Fruit fly (Drosophila melanogaster) whole organism, embryonic: ENCODE results near the gene SP555.

ENCODE experiments used
- Abd-B ChIP-seq: fragments of 200-800 bp; sonication (Bioruptor generic); optimal IDR thresholded peaks from 2 replicates; lab custom pipeline; 2018; ENCODE audit warnings: missing biosample characterization, mild to moderate bottlenecking, missing genetic modification characterization, moderate library complexity
- Asciz ChIP-seq: fragments of 200-800 bp; sonication (Bioruptor generic); optimal IDR thresholded peaks from 2 replicates; lab custom pipeline; 2017; ENCODE audit warnings: missing biosample characterization, mild to moderate bottlenecking, missing genetic modification characterization, missing genetic modification reagents
- CG10209 ChIP-seq: fragments of 200-800 bp; sonication (Bioruptor generic); optimal IDR thresholded peaks from 3 replicates; lab custom pipeline; 2017; ENCODE audit warnings: missing biosample characterization, mild to moderate bottlenecking, missing genetic modification characterization, missing genetic modification reagents
- CG10267 ChIP-seq: fragments of 200-800 bp; sonication (Bioruptor generic); optimal IDR thresholded peaks from 2 replicates; lab custom pipeline; 2018; ENCODE audit warnings: missing biosample characterization, mild to moderate bottlenecking, missing genetic modification characterization, moderate library complexity
- CG11093 ChIP-seq: fragments of 200-800 bp; sonication (Bioruptor generic); IDR thresholded peaks from 3 replicates; pipeline ENCODE4 v1.3.6; 2022; ENCODE audit warnings: missing biosample characterization, missing genetic modification characterization
- CG12769 ChIP-seq: fragments of 200-800 bp; sonication (Bioruptor generic); optimal IDR thresholded peaks from 2 replicates; lab custom pipeline; 2019; ENCODE audit warnings: missing biosample characterization, mild to moderate bottlenecking, missing genetic modification characterization, moderate library complexity
- CG12942 ChIP-seq: fragments of 200-800 bp; sonication (Bioruptor generic); optimal IDR thresholded peaks from 3 replicates; lab custom pipeline; 2016; ENCODE audit warnings: missing biosample characterization, missing genetic modification characterization
- CG15479 ChIP-seq: fragments of 200-800 bp; sonication (Bioruptor generic); optimal IDR thresholded peaks from 3 replicates; lab custom pipeline; 2019; ENCODE audit warnings: missing biosample characterization, mild to moderate bottlenecking, missing genetic modification characterization, moderate library complexity
- CG2712 ChIP-seq: fragments of 200-800 bp; optimal IDR thresholded peaks from 3 replicates; lab custom pipeline; 2019; ENCODE audit warnings: missing biosample characterization, mild to moderate bottlenecking, missing genetic modification characterization, moderate library complexity
- CG6854 ChIP-seq: fragments of 200-800 bp; sonication (Bioruptor generic); optimal IDR thresholded peaks from 3 replicates; lab custom pipeline; 2017; ENCODE audit warnings: missing biosample characterization, mild to moderate bottlenecking, missing genetic modification characterization
- CG7839 ChIP-seq: fragments of 200-800 bp; sonication (Bioruptor generic); optimal IDR thresholded peaks from 3 replicates; lab custom pipeline; 2018; ENCODE audit warnings: missing biosample characterization, mild to moderate bottlenecking, missing genetic modification characterization, moderate library complexity
- CG7963 ChIP-seq: fragments of 200-800 bp; sonication (Bioruptor generic); IDR thresholded peaks from 3 replicates; pipeline ENCODE4 v1.3.6; 2022; ENCODE audit warnings: missing biosample characterization, missing genetic modification characterization; ENCODE audit not compliant: partially characterized antibody
- CG8924 ChIP-seq: fragments of 200-800 bp; optimal IDR thresholded peaks from 3 replicates; lab custom pipeline; 2019; ENCODE audit warnings: missing biosample characterization, mild to moderate bottlenecking, missing genetic modification characterization, moderate library complexity
- CG9932 ChIP-seq: fragments of 200-800 bp; sonication (Bioruptor generic); IDR thresholded peaks from 2 replicates; pipeline ENCODE4 v1.3.6; 2022; ENCODE audit warnings: missing biosample characterization, missing genetic modification characterization
- D19B ChIP-seq: fragments of 200-800 bp; sonication (Bioruptor generic); optimal IDR thresholded peaks from 2 replicates; lab custom pipeline; 2017; ENCODE audit warnings: missing biosample characterization, mild to moderate bottlenecking, missing genetic modification characterization
- Dek ChIP-seq: fragments of 200-800 bp; sonication (Bioruptor generic); optimal IDR thresholded peaks from 3 replicates; lab custom pipeline; 2019; ENCODE audit warnings: missing biosample characterization, mild to moderate bottlenecking, missing genetic modification characterization, moderate library complexity
- Fer1 ChIP-seq: fragments of 200-800 bp; sonication (Bioruptor generic); optimal IDR thresholded peaks from 2 replicates; lab custom pipeline; 2017; ENCODE audit warnings: missing biosample characterization, mild to moderate bottlenecking, missing genetic modification characterization
- HHEX ChIP-seq: fragments of 200-800 bp; sonication (Bioruptor generic); optimal IDR thresholded peaks from 3 replicates; lab custom pipeline; 2017; ENCODE audit warnings: missing biosample characterization, mild to moderate bottlenecking, missing genetic modification characterization, missing genetic modification reagents
- HLH54F ChIP-seq: fragments of 200-800 bp; sonication (Bioruptor generic); optimal IDR thresholded peaks from 3 replicates; lab custom pipeline; 2016; ENCODE audit warnings: missing biosample characterization, missing genetic modification characterization
- Hmr ChIP-seq: fragments of 200-800 bp; sonication (Bioruptor generic); optimal IDR thresholded peaks from 3 replicates; lab custom pipeline; 2017; ENCODE audit warnings: mild to moderate bottlenecking, missing biosample characterization, missing genetic modification reagents, missing genetic modification characterization
- Hr51 ChIP-seq, 2 experiments: fragments of 200-800 bp; sonication (Bioruptor generic); optimal IDR thresholded peaks; 2 replicates in 1 of 2; 3 replicates in 1 of 2; lab custom pipeline; 2016 to 2018; ENCODE audit warnings: missing biosample characterization in 2 of 2, missing genetic modification characterization in 2 of 2, mild to moderate bottlenecking in 1 of 2, moderate library complexity in 1 of 2
- PHDP ChIP-seq: fragments of 200-800 bp; sonication (Bioruptor generic); optimal IDR thresholded peaks from 3 replicates; lab custom pipeline; 2018; ENCODE audit warnings: missing biosample characterization, mild to moderate bottlenecking, missing genetic modification characterization, moderate library complexity
- Side ChIP-seq: fragments of 200-800 bp; sonication (Bioruptor generic); optimal IDR thresholded peaks from 2 replicates; lab custom pipeline; 2016; ENCODE audit warnings: missing biosample characterization, missing genetic modification characterization
- ab ChIP-seq: fragments of 200-800 bp; sonication (Bioruptor generic); optimal IDR thresholded peaks from 2 replicates; lab custom pipeline; 2016; ENCODE audit warnings: missing biosample characterization, missing genetic modification characterization
- abd-A ChIP-seq: fragments of 200-800 bp; sonication (Bioruptor generic); optimal IDR thresholded peaks from 3 replicates; lab custom pipeline; 2019; ENCODE audit warnings: missing biosample characterization, mild to moderate bottlenecking, missing genetic modification characterization, moderate library complexity
- ara ChIP-seq: fragments of 200-800 bp; sonication (Bioruptor generic); IDR thresholded peaks from 2 replicates; pipeline ENCODE4 v1.3.6; 2022; ENCODE audit warnings: missing biosample characterization, missing genetic modification characterization
- btn ChIP-seq: fragments of 200-800 bp; sonication (Bioruptor generic); optimal IDR thresholded peaks from 2 replicates; lab custom pipeline; 2016; ENCODE audit warnings: missing biosample characterization, missing genetic modification characterization
- cas ChIP-seq: fragments of 200-800 bp; sonication (Bioruptor generic); IDR thresholded peaks from 2 replicates; pipeline ENCODE4 v1.3.6; 2022; ENCODE audit warnings: missing biosample characterization, missing genetic modification characterization
- crc ChIP-seq: fragments of 200-800 bp; sonication (Bioruptor generic); optimal IDR thresholded peaks from 2 replicates; lab custom pipeline; 2016; ENCODE audit warnings: missing biosample characterization, missing genetic modification characterization
- crol ChIP-seq: fragments of 200-800 bp; sonication (Bioruptor generic); IDR thresholded peaks from 2 replicates; pipeline ENCODE4 v1.3.6; 2022; ENCODE audit warnings: missing biosample characterization, missing genetic modification characterization
- da ChIP-seq: fragments of 200-800 bp; sonication (Bioruptor generic); optimal IDR thresholded peaks from 2 replicates; lab custom pipeline; 2016; ENCODE audit warnings: missing biosample characterization, missing genetic modification characterization
- dpn ChIP-seq, 2 experiments: fragments of 200-800 bp; sonication (Bioruptor generic); optimal IDR thresholded peaks; 3 replicates each; lab custom pipeline; 2016; ENCODE audit warnings: missing biosample characterization in 2 of 2, missing genetic modification characterization in 2 of 2
- eve ChIP-seq, 2 experiments: fragments of >200 bp; optimal IDR thresholded peaks; 2 replicates each; lab custom pipeline; 2017; ENCODE audit warnings: missing biosample characterization in 2 of 2, missing genetic modification characterization in 2 of 2
- gt ChIP-seq: fragments of 200-800 bp; sonication (Bioruptor generic); IDR thresholded peaks from 2 replicates; pipeline ENCODE4 v1.3.6; 2022; ENCODE audit warnings: missing biosample characterization, missing genetic modification characterization
- inv ChIP-seq: fragments of 200-800 bp; sonication (Bioruptor generic); IDR thresholded peaks from 2 replicates; pipeline ENCODE4 v1.3.6; 2022; ENCODE audit warnings: missing biosample characterization, missing genetic modification characterization; ENCODE audit not compliant: partially characterized antibody
- lbe ChIP-seq: fragments of 200-800 bp; sonication (Bioruptor generic); optimal IDR thresholded peaks from 2 replicates; lab custom pipeline; 2016; ENCODE audit warnings: missing biosample characterization, mild to moderate bottlenecking, missing genetic modification characterization
- nmo ChIP-seq: fragments of 200-800 bp; sonication (Bioruptor generic); optimal IDR thresholded peaks from 2 replicates; lab custom pipeline; 2018; ENCODE audit warnings: missing biosample characterization, mild to moderate bottlenecking, missing genetic modification characterization, moderate library complexity
- oc ChIP-seq: fragments of 200-800 bp; sonication (Bioruptor generic); optimal IDR thresholded peaks from 2 replicates; lab custom pipeline; 2018; ENCODE audit warnings: missing biosample characterization, mild to moderate bottlenecking, missing genetic modification characterization, moderate library complexity
- odd ChIP-seq: fragments of 200-800 bp; sonication (Bioruptor generic); optimal IDR thresholded peaks from 2 replicates; lab custom pipeline; 2017; ENCODE audit warnings: missing biosample characterization, mild to moderate bottlenecking, missing genetic modification characterization
- pb ChIP-seq: fragments of 200-800 bp; sonication (Bioruptor generic); optimal IDR thresholded peaks from 3 replicates; lab custom pipeline; 2016; ENCODE audit warnings: missing biosample characterization, missing genetic modification characterization
- prd ChIP-seq, 3 experiments: fragments of >200 bp in 2 of 3; fragments of 200-800 bp in 1 of 3; sonication (Bioruptor generic) in 1 of 3; optimal IDR thresholded peaks in 2 of 3; IDR thresholded peaks in 1 of 3; 2 replicates in 2 of 3; 3 replicates in 1 of 3; pipeline versions ENCODE4 v1.3.6 to Lab custom; 2017 to 2022; ENCODE audit warnings: missing biosample characterization in 1 of 3, missing genetic modification characterization in 1 of 3
- psq ChIP-seq: fragments of 200-800 bp; sonication (Bioruptor generic); optimal IDR thresholded peaks from 2 replicates; lab custom pipeline; 2017; ENCODE audit warnings: missing biosample characterization, missing genetic modification characterization
- repo ChIP-seq: fragments of 200-800 bp; sonication (Bioruptor generic); optimal IDR thresholded peaks from 2 replicates; lab custom pipeline; 2016; ENCODE audit warnings: missing biosample characterization, missing genetic modification characterization
- scrt ChIP-seq: fragments of 200-800 bp; sonication (Bioruptor generic); optimal IDR thresholded peaks from 2 replicates; lab custom pipeline; 2018; ENCODE audit warnings: missing biosample characterization, mild to moderate bottlenecking, missing genetic modification characterization, moderate library complexity
- so ChIP-seq: fragments of 200-800 bp; sonication (Bioruptor generic); IDR thresholded peaks from 3 replicates; pipeline ENCODE4 v1.3.6; 2022; ENCODE audit warnings: missing biosample characterization, missing genetic modification characterization
- sr ChIP-seq: fragments of 200-800 bp; sonication (Bioruptor generic); IDR thresholded peaks from 3 replicates; pipeline ENCODE4 v1.3.6; 2022; ENCODE audit warnings: missing biosample characterization, missing genetic modification characterization
- wdn ChIP-seq: fragments of 200-800 bp; sonication (Bioruptor generic); IDR thresholded peaks from 2 replicates; pipeline ENCODE4 v1.3.6; 2022; ENCODE audit warnings: missing biosample characterization, missing genetic modification characterization
- wor ChIP-seq: fragments of 200-800 bp; sonication (Bioruptor generic); IDR thresholded peaks from 2 replicates; pipeline ENCODE4 v1.3.6; 2022; ENCODE audit warnings: missing biosample characterization, missing genetic modification characterization

The SP555 gene

dm6 chr2L:5044892-5045619 lies 7.5 kb downstream of the SP555 start (continued):
- TF ChIP-seq dpn (GFP tag; optimal IDR thresholded peaks at IDR 0.05; lab: Kevin White, UChicago) (peak; percentile 45 to 46), gt (GFP tag; lab: Robert Waterston, UW) (no peak), Asciz (GFP tag; lab: Kevin White, UChicago) (peak; percentile 24), CG12942 (GFP tag; lab: Kevin White, UChicago) (peak; percentile 36), crol (GFP tag; lab: Robert Waterston, UW) (no peak), CG12769 (tag; lab: Kevin White, UChicago) (peak; percentile 6), CG10209 (GFP tag; lab: Kevin White, UChicago) (peak; percentile 34), abd-A (no peak), Hmr (GFP tag; lab: Kevin White, UChicago) (peak; percentile 48), wor (GFP tag; lab: Robert Waterston, UW) (no peak), da (no peak), CG2712 (tag; lab: Kevin White, UChicago) (peak; percentile 58), btn (GFP tag; lab: Kevin White, UChicago) (no peak), CG7963 (GFP tag; lab: Robert Waterston, UW) (no peak), CG9932 (GFP tag; lab: Robert Waterston, UW) (peak; percentile 51), PHDP (tag; lab: Kevin White, UChicago) (peak; percentile 46), Abd-B (GFP tag; lab: Kevin White, UChicago) (peak; percentile 24), Fer1 (GFP tag; lab: Kevin White, UChicago) (peak; percentile 26), ara (peak; percentile 53; the same call in 1 of the 2 replicates), D19B (GFP tag; lab: Kevin White, UChicago) (peak; percentile 25), CG8924 (tag; lab: Kevin White, UChicago) (peak; percentile 57), inv (GFP tag; lab: Robert Waterston, UW) (no peak), eve (GFP tag; optimal IDR thresholded peaks at IDR 0.05; lab: Kevin White, UChicago) (no peak), nmo (GFP tag; lab: Kevin White, UChicago) (peak; percentile 54), ab (no peak), wdn (GFP tag; lab: Robert Waterston, UW) (0 out of 2 replicates have a peak, but pooled peaks have one; percentile 27), repo (GFP tag; lab: Kevin White, UChicago) (peak; percentile 48), Side (GFP tag; lab: Kevin White, UChicago) (peak; percentile 7), HHEX (peak; percentile 69), scrt (GFP tag; lab: Kevin White, UChicago) (no peak), psq (GFP tag; lab: Kevin White, UChicago) (no peak), sr (GFP tag; lab: Robert Waterston, UW) (peak; percentile 40; the same call in 1 of the 3 replicates), cas (GFP tag; lab: Robert Waterston, UW) (no peak), pb (no peak), crc (GFP tag; lab: Kevin White, UChicago) (no peak), CG11093 (GFP tag; lab: Robert Waterston, UW) (no peak), CG15479 (GFP tag; lab: Kevin White, UChicago) (no peak), lbe (GFP tag; lab: Kevin White, UChicago) (no peak), CG7839 (peak; percentile 61), CG10267 (peak; percentile 53), oc (tag; lab: Kevin White, UChicago) (no peak), so (GFP tag; lab: Robert Waterston, UW) (0 out of 3 replicates have a peak, but pooled peaks have one; percentile 39), CG6854 (GFP tag; lab: Kevin White, UChicago) (no peak), Hr51 (GFP tag; optimal IDR thresholded peaks at IDR 0.05; lab: Kevin White, UChicago) (peak; percentile 7 to 73), odd (GFP tag; lab: Kevin White, UChicago) (peak; percentile 56), prd (optimal IDR thresholded peaks at IDR 0.05; lab: Kevin White, UChicago) (no peak), prd (GFP tag; IDR thresholded peaks at IDR 0.05; lab: Robert Waterston, UW) (peak; percentile 61; the same call in 1 of the 3 replicates), HLH54F (GFP tag; lab: Kevin White, UChicago) (no peak), Dek (peak; percentile 34)
